Worm (Caenorhabditis elegans): ENCODE results near the gene C15F1.8.

The C15F1.8 gene

DNA sequence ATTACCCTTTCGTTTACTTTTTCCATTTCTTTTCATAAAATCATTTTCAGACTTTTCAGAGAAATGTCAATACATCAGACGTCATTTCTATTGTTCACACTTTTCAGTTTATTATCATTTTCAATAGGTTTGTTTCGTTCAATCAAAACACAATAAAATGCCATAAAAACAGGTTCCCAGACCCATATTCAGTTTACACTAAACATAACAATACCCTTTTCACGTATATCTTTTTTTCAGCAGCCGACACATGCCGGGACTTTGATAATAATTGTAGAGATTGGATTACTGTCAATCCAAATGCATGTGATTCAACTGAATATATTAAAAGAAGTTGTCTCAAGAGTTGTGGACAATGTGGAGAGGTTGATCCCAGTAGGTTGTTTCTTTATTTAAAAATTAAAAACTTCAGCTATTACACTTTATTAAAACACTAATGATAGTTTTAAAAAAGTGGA, 12.2 kb upstream of the C15F1.8 start, which contains the start of gene C15F1.1:
C15F1.1 (plus strand) TSS at position 51 of the 458 bp plus-strand sequence.
- TF ChIP-seq jun-1 (tag; optimal IDR thresholded peaks at IDR 0.05): no peak
- TF ChIP-seq snpc-4 (tag; optimal IDR thresholded peaks at IDR 0.05): peak; percentile 77

DNA sequence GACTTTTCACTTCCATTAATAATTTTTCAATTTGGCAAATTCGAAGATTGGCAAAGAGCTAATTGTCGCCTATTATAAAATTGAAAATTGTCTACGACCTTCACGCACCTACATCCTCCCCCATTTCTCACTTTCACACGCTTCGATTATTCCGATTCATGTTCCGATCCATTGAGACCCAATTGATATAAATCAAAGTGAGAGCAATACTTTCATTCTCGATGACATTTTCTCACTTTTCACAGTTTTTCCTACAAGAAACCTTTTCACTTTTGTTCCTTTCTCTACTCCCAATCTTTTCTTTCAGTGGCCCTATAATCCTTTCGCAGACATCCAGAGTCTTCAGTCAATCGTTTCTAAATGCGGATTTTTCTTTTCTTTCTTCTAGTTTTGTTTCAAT, 2.0 kb upstream of the C15F1.8 start, which contains the start of gene C15F1.2:
C15F1.2 (plus strand) TSS at position 308 of the 400 bp plus-strand sequence.
- TF ChIP-seq nhr-12 (tag; optimal IDR thresholded peaks at IDR 0.05) (no peak), lsy-12 (tag; optimal IDR thresholded peaks at IDR 0.05) (no peak), unc-62 (GFP tag; optimal IDR thresholded peaks at IDR 0.05) (no peak), elt-2 (tag; optimal IDR thresholded peaks at IDR 0.05) (no peak), ZK546.5 (tag; optimal IDR thresholded peaks at IDR 0.05) (no peak), nhr-28 (tag; optimal IDR thresholded peaks at IDR 0.05) (no peak), nhr-25 (tag; optimal IDR thresholded peaks at IDR 0.05) (no peak), ztf-4 (tag; optimal IDR thresholded peaks at IDR 0.05) (no peak), pqm-1 (tag; optimal IDR thresholded peaks at IDR 0.05) (no peak), nhr-23 (tag; optimal IDR thresholded peaks at IDR 0.05) (no peak)

DNA sequence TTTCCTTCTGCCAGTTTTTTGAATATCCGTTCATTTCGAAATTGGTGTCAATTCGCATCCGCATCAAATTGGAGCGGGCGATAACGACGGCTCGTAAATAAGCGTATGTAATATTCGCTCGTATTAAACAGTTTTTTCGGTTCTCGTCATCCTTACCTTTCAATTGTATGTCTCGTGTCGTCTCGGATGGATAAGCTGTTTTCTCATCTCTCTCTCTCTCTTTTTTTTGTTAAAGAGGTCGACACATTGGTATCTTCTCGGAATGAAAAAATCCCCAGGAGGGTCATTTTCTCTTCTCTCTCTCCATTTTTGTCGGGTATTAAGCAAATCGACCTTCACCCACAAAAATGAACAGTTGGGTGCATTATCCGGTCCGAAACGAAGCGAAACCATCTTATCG, 1.3 kb upstream of the C15F1.8 start:
- no peak for TF ChIP-seq nhr-12 (tag; optimal IDR thresholded peaks at IDR 0.05)
- no peak for TF ChIP-seq fkh-10 (GFP tag; optimal IDR thresholded peaks at IDR 0.05)
- no peak for TF ChIP-seq lsy-12 (tag; optimal IDR thresholded peaks at IDR 0.05)
- TF ChIP-seq nhr-23 (tag; optimal IDR thresholded peaks at IDR 0.05): peak; percentile 73
- TF ChIP-seq sea-2 (GFP tag; optimal IDR thresholded peaks at IDR 0.05): no peak

DNA sequence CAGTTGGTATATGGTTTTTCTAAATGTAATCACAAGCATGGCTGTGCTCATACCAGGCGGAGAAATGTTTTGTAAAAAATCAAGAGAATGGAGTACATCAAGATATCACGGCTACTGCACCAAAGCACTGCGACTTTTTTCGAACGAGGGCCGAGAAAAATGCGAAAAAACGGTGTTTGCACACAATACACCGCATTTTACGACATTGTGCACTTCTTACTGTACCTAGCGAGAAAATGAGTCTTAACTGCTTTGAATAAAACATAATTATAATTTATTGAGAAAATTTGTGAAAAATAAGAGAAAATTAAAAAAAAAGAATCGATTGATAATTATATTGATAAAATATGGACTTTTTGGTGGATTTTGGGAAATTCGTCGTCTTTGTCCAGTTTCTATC, 1.9 kb downstream of the C15F1.8 start:
- no peak for TF ChIP-seq nhr-43 (tag; optimal IDR thresholded peaks at IDR 0.05; ENCODE audit: poor library complexity, severe bottlenecking)
- TF ChIP-seq nhr-76 (tag; optimal IDR thresholded peaks at IDR 0.05): no peak
- no peak for TF ChIP-seq elt-3 (tag; optimal IDR thresholded peaks at IDR 0.05)
- TF ChIP-seq nhr-23 (tag; optimal IDR thresholded peaks at IDR 0.05): no peak
- TF ChIP-seq eor-1 (tag; optimal IDR thresholded peaks at IDR 0.05): no peak
- TF ChIP-seq lsy-12 (tag; optimal IDR thresholded peaks at IDR 0.05): no peak
- TF ChIP-seq sea-2 (GFP tag; optimal IDR thresholded peaks at IDR 0.05): no peak
- TF ChIP-seq ZK546.5 (tag; optimal IDR thresholded peaks at IDR 0.05): no peak
- TF ChIP-seq ceh-9 (tag; optimal IDR thresholded peaks at IDR 0.05): no peak
- no peak for TF ChIP-seq aly-2 (tag; optimal IDR thresholded peaks at IDR 0.05)
- no peak for TF ChIP-seq mdl-1 (tag; optimal IDR thresholded peaks at IDR 0.05)
- no peak for TF ChIP-seq unc-39 (tag; optimal IDR thresholded peaks at IDR 0.05)
- no peak for TF ChIP-seq nhr-67 (tag; optimal IDR thresholded peaks at IDR 0.05)
- no peak for TF ChIP-seq fkh-2 (tag; optimal IDR thresholded peaks at IDR 0.05)
- TF ChIP-seq fos-1 (tag; optimal IDR thresholded peaks at IDR 0.05): no peak

DNA sequence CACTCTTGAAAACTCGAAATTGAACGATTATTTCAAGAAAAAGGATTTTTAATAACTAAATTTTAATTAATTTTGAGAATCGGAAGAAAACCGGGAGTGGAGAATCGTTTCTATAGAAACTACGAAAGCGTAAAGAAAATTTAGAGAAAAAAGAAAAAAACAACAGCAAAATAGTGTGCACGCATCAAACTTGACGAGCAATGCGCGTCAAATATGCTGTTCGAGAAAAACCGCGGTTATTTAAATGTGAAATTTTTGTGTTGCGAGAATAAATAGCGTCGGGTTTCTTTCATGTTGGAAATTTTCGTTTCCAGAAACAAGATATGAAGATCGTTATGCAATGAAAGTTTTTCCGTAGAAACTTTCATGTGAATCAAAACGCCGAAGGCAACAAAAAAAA, 3.6 kb downstream of the C15F1.8 start:
- TF ChIP-seq ztf-4 (tag; optimal IDR thresholded peaks at IDR 0.05): no peak
- TF ChIP-seq snpc-4 (tag; optimal IDR thresholded peaks at IDR 0.05): peak; percentile 48
- peak; percentile 50 for TF ChIP-seq lin-15B (tag; optimal IDR thresholded peaks at IDR 0.05)
- TF ChIP-seq nhr-23 (tag; optimal IDR thresholded peaks at IDR 0.05): peak; percentile 1
- TF ChIP-seq skn-1 (tag; optimal IDR thresholded peaks at IDR 0.05): peak; percentile 29
- peak; percentile 35 for TF ChIP-seq R02D3.7 (tag; optimal IDR thresholded peaks at IDR 0.05)
- no peak for TF ChIP-seq zag-1 (tag; optimal IDR thresholded peaks at IDR 0.05)
- TF ChIP-seq nhr-77 (tag; optimal IDR thresholded peaks at IDR 0.05): no peak
- peak; percentile 43 for TF ChIP-seq hmg-11 (tag; optimal IDR thresholded peaks at IDR 0.05)
- no peak for TF ChIP-seq elt-3 (tag; optimal IDR thresholded peaks at IDR 0.05)
- TF ChIP-seq nfya-1 (tag; optimal IDR thresholded peaks at IDR 0.05; ENCODE audit: insufficient read depth): peak; percentile 79
- peak; percentile 78 for TF ChIP-seq pha-4 (tag; optimal IDR thresholded peaks at IDR 0.05)
- no peak for TF ChIP-seq nhr-28 (tag; optimal IDR thresholded peaks at IDR 0.05)
- no peak for TF ChIP-seq ceh-9 (tag; optimal IDR thresholded peaks at IDR 0.05)

DNA sequence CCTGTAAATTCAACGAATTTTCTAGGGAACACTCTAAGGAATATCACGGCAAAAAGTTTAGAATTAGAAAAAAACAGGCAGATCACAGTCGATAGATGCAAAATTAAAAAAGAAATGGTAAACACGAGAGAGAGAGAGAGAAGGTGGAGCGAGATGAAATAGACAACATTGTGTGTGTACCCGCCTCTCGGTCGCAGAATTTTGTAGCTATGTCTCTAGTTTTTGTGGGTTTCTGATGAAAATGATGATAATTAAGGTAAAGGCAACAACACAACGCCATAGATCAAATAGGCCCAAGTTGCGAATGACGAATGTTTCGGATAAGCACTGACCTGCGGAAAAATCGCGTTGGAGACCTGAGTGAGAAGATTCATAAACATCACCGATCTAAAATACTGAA, 4.1 kb downstream of the C15F1.8 start, which contains the start of gene sod-1:
sod-1 (minus strand) TSS at position 387 of the 400 bp plus-strand sequence.
- TF ChIP-seq nfya-1 (tag; optimal IDR thresholded peaks at IDR 0.05; ENCODE audit: insufficient read depth) (no peak), nhr-43 (tag; optimal IDR thresholded peaks at IDR 0.05; ENCODE audit: poor library complexity, severe bottlenecking) (no peak)

All from whole organism, L3 larva.